Worm (Caenorhabditis elegans) whole organism, early embryonic: ENCODE data around the gene coh-3.

ENCODE experiments used
- B0310.2 ChIP-seq: sonication (generic microtip); optimal IDR thresholded peaks from 2 replicates; lab custom pipeline; 2016; ENCODE audit warnings: mild to moderate bottlenecking, missing genetic modification characterization, missing compliant biosample characterization
- aly-1 ChIP-seq: sonication (generic microtip); optimal IDR thresholded peaks from 2 replicates; lab custom pipeline; 2016; ENCODE audit warnings: missing genetic modification characterization, missing compliant biosample characterization
- ama-1 ChIP-seq: fragments of 150-350 bp; optimal IDR thresholded peaks from 2 replicates; lab custom pipeline; 2014
- ceh-13 ChIP-seq: fragments of 200-800 bp; sonication (Bioruptor generic); optimal IDR thresholded peaks from 2 replicates; lab custom pipeline; 2018; ENCODE audit warnings: mild to moderate bottlenecking, missing genetic modification characterization, missing compliant biosample characterization
- ceh-36 ChIP-seq: sonication (generic microtip); optimal IDR thresholded peaks from 2 replicates; lab custom pipeline; 2016; ENCODE audit warnings: missing genetic modification characterization, inconsistent platforms, missing compliant biosample characterization
- ets-7 ChIP-seq: sonication (generic microtip); optimal IDR thresholded peaks from 2 replicates; lab custom pipeline; 2016; ENCODE audit warnings: missing genotype, missing genetic modification characterization, missing compliant biosample characterization
- flt-1 ChIP-seq: fragments of 200-800 bp; sonication (Bioruptor generic); IDR thresholded peaks from 2 replicates; pipeline ENCODE4 v1.3.6; 2022; ENCODE audit warnings: missing genetic modification characterization, missing compliant biosample characterization
- hmbx-1 ChIP-seq: sonication (generic microtip); optimal IDR thresholded peaks from 2 replicates; lab custom pipeline; 2016; ENCODE audit warnings: mild to moderate bottlenecking, missing genetic modification characterization, missing compliant biosample characterization
- hnd-1 ChIP-seq: sonication (generic microtip); optimal IDR thresholded peaks from 2 replicates; lab custom pipeline; 2016; ENCODE audit warnings: missing genetic modification characterization, missing compliant biosample characterization
- pes-1 ChIP-seq: fragments of 200-800 bp; sonication (Bioruptor generic); IDR thresholded peaks from 2 replicates; pipeline ENCODE4 v1.3.6; 2022; ENCODE audit warnings: missing genetic modification reagents, missing genetic modification characterization, missing compliant biosample characterization
- scrt-1 ChIP-seq: fragments of 200-800 bp; sonication (Bioruptor generic); IDR thresholded peaks from 2 replicates; pipeline ENCODE4 v1.3.6; 2022; ENCODE audit warnings: missing genetic modification characterization, missing compliant biosample characterization
- tbx-11 ChIP-seq: fragments of 200-800 bp; sonication (Bioruptor generic); IDR thresholded peaks from 2 replicates; pipeline ENCODE4 v1.3.6; 2022; ENCODE audit warnings: missing genetic modification characterization, missing compliant biosample characterization

- TF ChIP-seq hmbx-1 (no peak), ets-7 (tag; lab: Kevin White, UChicago) (no peak), ceh-13 (GFP tag; lab: Kevin White, UChicago) (no peak), aly-1 (tag; lab: Kevin White, UChicago) (no peak), hnd-1 (tag; lab: Kevin White, UChicago) (no peak), ceh-36 (no peak), tbx-11 (GFP tag; lab: Robert Waterston, UW) (no peak), pes-1 (no peak), B0310.2 (no peak), flt-1 (GFP tag; lab: Robert Waterston, UW) (no peak), ama-1 (lab: Kevin White, UChicago) (no peak), scrt-1 (GFP tag; lab: Robert Waterston, UW) (no peak)
These were observed 42.2 kb upstream of the coh-3 start, which contains the start of the genes nxf-1 and C15H11.11 for ce11 chrV:14414964-14415564.
